Worm (Caenorhabditis elegans): ENCODE results near the gene lgc-23.

- TF ChIP-seq lin-13 (tag; optimal IDR thresholded peaks at IDR 0.05) (no peak), elt-1 (tag; optimal IDR thresholded peaks at IDR 0.05; ENCODE audit: borderline replicate concordance, insufficient read depth) (no peak)
Measured at ce11 chrX:12097995-12098394, 33.0 kb downstream of the lgc-23 start.

Data from whole organism, mixed stage, embryonic.